Worm (Caenorhabditis elegans): Measurements from ENCODE around the gene cest-10.

Gene cest-10

ce11 chrIV:7190409-7190808 lies 10.1 kb downstream of the cest-10 start:
- TF ChIP-seq jun-1 (tag; optimal IDR thresholded peaks at IDR 0.05) (peak; percentile 77), ceh-28 (tag; optimal IDR thresholded peaks at IDR 0.05) (peak; percentile 18), skn-1 (tag; optimal IDR thresholded peaks at IDR 0.05) (no peak), pqm-1 (tag; optimal IDR thresholded peaks at IDR 0.05) (peak; percentile 94), elt-3 (tag; optimal IDR thresholded peaks at IDR 0.05) (peak in 1 of 3 experiments; percentile 21), nhr-23 (tag; optimal IDR thresholded peaks at IDR 0.05) (no peak), elt-2 (tag; optimal IDR thresholded peaks at IDR 0.05) (peak; percentile 94)

- TF ChIP-seq eor-1 (tag; optimal IDR thresholded peaks at IDR 0.05) (no peak), nhr-11 (tag; optimal IDR thresholded peaks at IDR 0.05) (no peak), lin-15B (tag; optimal IDR thresholded peaks at IDR 0.05) (no peak), tbx-2 (tag; optimal IDR thresholded peaks at IDR 0.05) (no peak), nhr-25 (tag; optimal IDR thresholded peaks at IDR 0.05) (no peak), nhr-67 (tag; optimal IDR thresholded peaks at IDR 0.05) (no peak), lsy-12 (tag; optimal IDR thresholded peaks at IDR 0.05) (no peak), hmg-11 (tag; optimal IDR thresholded peaks at IDR 0.05) (no peak), elt-3 (tag; optimal IDR thresholded peaks at IDR 0.05) (no peak), daf-12 (tag; optimal IDR thresholded peaks at IDR 0.05) (no peak), aly-2 (tag; optimal IDR thresholded peaks at IDR 0.05) (no peak), ceh-9 (tag; optimal IDR thresholded peaks at IDR 0.05) (no peak), sea-2 (GFP tag; optimal IDR thresholded peaks at IDR 0.05) (no peak), elt-2 (tag; optimal IDR thresholded peaks at IDR 0.05) (no peak), ama-1 (optimal IDR thresholded peaks at IDR 0.05) (no peak), ceh-28 (tag; optimal IDR thresholded peaks at IDR 0.05) (no peak), nhr-12 (tag; optimal IDR thresholded peaks at IDR 0.05) (no peak)
Measured at ce11 chrIV:7191745-7192144, 11.4 kb downstream of the cest-10 start, which contains the start of gene R13A1.5. Gene R13A1.5 (minus strand): TSS chrIV:7191845.

ce11 chrIV:7195734-7196133 lies 15.4 kb downstream of the cest-10 start, which contains the start of gene best-16:
Gene best-16 (minus strand): TSS chrIV:7195834.
- TF ChIP-seq unc-39 (tag; optimal IDR thresholded peaks at IDR 0.05) = no peak
- no peak for TF ChIP-seq ceh-82 (tag; optimal IDR thresholded peaks at IDR 0.05)
- no peak for TF ChIP-seq fkh-2 (tag; optimal IDR thresholded peaks at IDR 0.05)
- no peak for TF ChIP-seq mml-1 (tag; optimal IDR thresholded peaks at IDR 0.05)
- no peak for TF ChIP-seq snpc-4 (tag; optimal IDR thresholded peaks at IDR 0.05)
- TF ChIP-seq egl-5 (tag; optimal IDR thresholded peaks at IDR 0.05) = no peak
- no peak for TF ChIP-seq nhr-77 (tag; optimal IDR thresholded peaks at IDR 0.05)
- no peak for TF ChIP-seq ceh-28 (tag; optimal IDR thresholded peaks at IDR 0.05)

DNA sequence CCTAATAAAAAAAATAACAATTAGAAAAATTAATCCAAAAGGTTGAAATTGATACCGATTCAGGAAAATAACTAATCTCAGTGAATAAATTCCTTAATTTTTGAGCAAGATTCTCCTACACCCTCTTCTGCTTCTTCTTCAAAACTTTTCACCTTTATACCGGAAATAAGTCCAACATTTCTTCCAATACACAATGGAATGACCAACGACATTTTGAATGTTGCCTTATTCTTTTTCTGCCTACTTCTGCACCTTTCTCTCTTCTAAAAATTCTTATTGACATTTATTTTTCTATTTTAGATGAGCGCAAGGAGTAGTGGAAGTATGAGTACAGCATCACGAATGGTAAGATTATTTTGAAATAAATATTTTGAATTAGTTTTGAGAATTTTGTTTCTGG lies 16.5 kb downstream of the cest-10 start, which contains the start of gene unc-8:
unc-8 (plus strand) TSS at position 301 of the 400 bp plus-strand sequence.
- TF ChIP-seq eor-1 (tag; optimal IDR thresholded peaks at IDR 0.05) = no peak
- no peak for TF ChIP-seq nhr-28 (tag; optimal IDR thresholded peaks at IDR 0.05)
- no peak for TF ChIP-seq ztf-4 (tag; optimal IDR thresholded peaks at IDR 0.05)
- TF ChIP-seq egl-27 (tag; optimal IDR thresholded peaks at IDR 0.05) = no peak
- TF ChIP-seq daf-12 (tag; optimal IDR thresholded peaks at IDR 0.05) = no peak
- no peak for TF ChIP-seq unc-39 (tag; optimal IDR thresholded peaks at IDR 0.05)
- TF ChIP-seq sea-2 (GFP tag; optimal IDR thresholded peaks at IDR 0.05) = no peak
- TF ChIP-seq lsy-12 (tag; optimal IDR thresholded peaks at IDR 0.05) = no peak
- TF ChIP-seq aly-2 (tag; optimal IDR thresholded peaks at IDR 0.05) = no peak
- no peak for TF ChIP-seq fkh-10 (GFP tag; optimal IDR thresholded peaks at IDR 0.05)

DNA sequence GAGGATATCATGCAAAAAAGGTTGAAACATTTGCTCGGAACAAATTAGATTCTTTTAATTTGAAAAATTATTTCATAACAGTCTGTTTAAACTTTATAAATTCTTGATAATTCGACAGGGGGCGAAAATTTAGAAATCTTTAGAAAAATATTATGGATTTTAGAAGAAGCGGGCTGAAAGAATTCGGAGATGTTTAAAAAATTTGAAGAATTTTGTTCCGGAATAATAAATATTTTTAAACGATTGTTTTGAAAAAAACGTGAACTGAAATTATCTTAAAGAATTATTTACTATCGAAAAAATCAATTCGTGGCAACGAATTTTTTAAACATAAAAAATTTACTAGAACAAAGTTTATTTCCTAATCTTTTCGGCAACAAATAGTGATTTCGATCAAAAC lies 23.3 kb downstream of the cest-10 start, which contains the start of gene R13A1.3:
R13A1.3 (plus strand) TSS at position 301 of the 400 bp plus-strand sequence.
- no peak for TF ChIP-seq ceh-16 (tag; optimal IDR thresholded peaks at IDR 0.05)
- no peak for TF ChIP-seq unc-62 (GFP tag; optimal IDR thresholded peaks at IDR 0.05)
- no peak for TF ChIP-seq nhr-11 (tag; optimal IDR thresholded peaks at IDR 0.05)
- TF ChIP-seq daf-12 (tag; optimal IDR thresholded peaks at IDR 0.05) = no peak
- no peak for TF ChIP-seq ceh-82 (tag; optimal IDR thresholded peaks at IDR 0.05)
- TF ChIP-seq nhr-12 (tag; optimal IDR thresholded peaks at IDR 0.05) = no peak
- no peak for TF ChIP-seq ztf-11 (tag; optimal IDR thresholded peaks at IDR 0.05)
- TF ChIP-seq ceh-9 (tag; optimal IDR thresholded peaks at IDR 0.05) = no peak
- no peak for TF ChIP-seq zag-1 (tag; optimal IDR thresholded peaks at IDR 0.05)
- TF ChIP-seq mdl-1 (tag; optimal IDR thresholded peaks at IDR 0.05) = no peak
- no peak for TF ChIP-seq lsy-12 (tag; optimal IDR thresholded peaks at IDR 0.05)
- no peak for TF ChIP-seq eor-1 (tag; optimal IDR thresholded peaks at IDR 0.05)
- no peak for TF ChIP-seq nhr-67 (tag; optimal IDR thresholded peaks at IDR 0.05)
- no peak for TF ChIP-seq ceh-28 (tag; optimal IDR thresholded peaks at IDR 0.05)
- no peak for TF ChIP-seq fkh-10 (GFP tag; optimal IDR thresholded peaks at IDR 0.05)
- TF ChIP-seq ama-1 (optimal IDR thresholded peaks at IDR 0.05) = no peak
- TF ChIP-seq hmg-11 (tag; optimal IDR thresholded peaks at IDR 0.05) = no peak
- TF ChIP-seq egl-5 (tag; optimal IDR thresholded peaks at IDR 0.05) = no peak

All from whole organism, L3 larva.